Fruit fly (Drosophila melanogaster) whole organism, adult: ENCODE measurements around the gene Rbcn-3B.

Source experiments
- CG33017 ChIP-seq: fragments of 200-800 bp; sonication (Bioruptor generic); optimal IDR thresholded peaks from 2 replicates; lab custom pipeline; 2018; ENCODE audit warnings: missing biosample characterization, mild to moderate bottlenecking, missing genetic modification characterization, moderate library complexity
- CG5204 ChIP-seq: fragments of 200-800 bp; sonication (Bioruptor generic); optimal IDR thresholded peaks from 2 replicates; lab custom pipeline; 2016; ENCODE audit warnings: missing biosample characterization, missing genetic modification characterization
- ovo ChIP-seq: fragments of 200-800 bp; sonication (Bioruptor generic); optimal IDR thresholded peaks from 2 replicates; lab custom pipeline; 2016; ENCODE audit warnings: missing biosample characterization, missing genetic modification characterization
- pad ChIP-seq: fragments of 200-800 bp; sonication (Bioruptor generic); optimal IDR thresholded peaks from 3 replicates; lab custom pipeline; 2017; ENCODE audit warnings: missing biosample characterization, missing genetic modification characterization, mild to moderate bottlenecking, moderate library complexity, missing genetic modification reagents

dm6 chrX:1897384-1897783 lies 11.3 kb upstream of the Rbcn-3B start:
- TF ChIP-seq ovo (GFP tag; lab: Kevin White, UChicago), result no peak
- no peak for TF ChIP-seq CG33017 (tag; lab: Kevin White, UChicago)
- no peak for TF ChIP-seq pad
- TF ChIP-seq CG5204 (GFP tag; lab: Kevin White, UChicago), result no peak
